Fruit fly (Drosophila melanogaster) S2 (cell line): ENCODE results near the gene scf.

ENCODE experiments used
- CG8478 ChIP-seq: fragments of >200 bp; optimal IDR thresholded peaks from 2 replicates; lab custom pipeline; 2018
- CTCF ChIP-seq, 2 experiments: fragments of >200 bp; optimal IDR thresholded peaks; 2 replicates each; lab custom pipeline; 2018

Gene scf

DNA sequence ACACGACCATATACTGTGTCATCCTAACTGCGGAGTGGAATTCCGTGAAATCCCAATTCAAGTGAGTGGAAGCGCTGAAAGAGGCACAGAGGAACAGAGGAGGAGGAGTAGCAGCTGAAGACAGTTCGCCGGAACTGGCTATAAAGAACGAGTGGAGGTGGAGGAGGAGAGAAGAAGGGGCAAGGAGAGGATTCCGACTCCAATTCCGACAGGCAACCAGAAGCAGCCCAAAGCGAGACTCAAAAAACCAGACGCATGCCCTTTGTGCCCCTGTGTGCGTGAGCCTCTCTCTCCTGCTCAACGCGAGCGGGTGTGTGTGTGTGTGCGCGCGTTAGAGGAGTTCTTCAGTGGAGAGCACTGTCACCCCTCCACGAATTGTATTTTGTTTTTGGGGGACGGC, 50.9 kb downstream of the scf start:
- no peak for TF ChIP-seq CG8478
- TF ChIP-seq CTCF (optimal IDR thresholded peaks at IDR 0.05; lab: Kevin White, UChicago), result no peak
